Worm (Caenorhabditis elegans) whole organism, L3 larva: Measurements from ENCODE around the gene atf-8.
"Not testable (repeated sequence)": the region's sequence is repeated elsewhere in the genome, so short reads cannot be mapped to it uniquely, and the experiment has no call there.

Source experiments
- R02D3.7 ChIP-seq: fragments of 150-350 bp; optimal IDR thresholded peaks from 2 replicates; lab custom pipeline; 2014; ENCODE audit warnings: missing biosample characterization, missing genetic modification characterization
- ZK546.5 ChIP-seq: sonication (generic microtip); optimal IDR thresholded peaks from 2 replicates; lab custom pipeline; 2017; ENCODE audit warnings: missing biosample characterization, missing genetic modification characterization
- aly-2 ChIP-seq: fragments of 150-350 bp; optimal IDR thresholded peaks from 2 replicates; lab custom pipeline; 2014; ENCODE audit warnings: missing biosample characterization, missing genetic modification characterization
- ama-1 ChIP-seq: fragments of 150-350 bp; optimal IDR thresholded peaks from 2 replicates; lab custom pipeline; 2018
- ceh-16 ChIP-seq: sonication (generic microtip); optimal IDR thresholded peaks from 2 replicates; lab custom pipeline; 2017; ENCODE audit warnings: missing biosample characterization, missing genetic modification characterization
- ceh-82 ChIP-seq: fragments of 150-350 bp; optimal IDR thresholded peaks from 2 replicates; lab custom pipeline; 2014; ENCODE audit warnings: missing biosample characterization, missing genetic modification characterization
- ceh-9 ChIP-seq: sonication (generic microtip); optimal IDR thresholded peaks from 2 replicates; lab custom pipeline; 2018; ENCODE audit warnings: missing biosample characterization, missing genetic modification characterization
- daf-12 ChIP-seq: fragments of 150-350 bp; optimal IDR thresholded peaks from 2 replicates; lab custom pipeline; 2014; ENCODE audit warnings: missing biosample characterization, missing genetic modification reagents, missing genetic modification characterization
- egl-27 ChIP-seq: sonication (generic microtip); optimal IDR thresholded peaks from 4 replicates; lab custom pipeline; 2017; ENCODE audit warnings: missing biosample characterization, missing genetic modification reagents, missing genetic modification characterization
- egl-5 ChIP-seq: fragments of 150-350 bp; optimal IDR thresholded peaks from 2 replicates; lab custom pipeline; 2017; ENCODE audit warnings: missing biosample characterization, missing genetic modification reagents, missing genetic modification characterization, inconsistent platforms
- elt-1 ChIP-seq: fragments of 150-350 bp; optimal IDR thresholded peaks from 2 replicates; lab custom pipeline; 2014; ENCODE audit warnings: missing biosample characterization, missing genetic modification characterization
- elt-2 ChIP-seq: sonication (generic microtip); optimal IDR thresholded peaks from 2 replicates; lab custom pipeline; 2016; ENCODE audit warnings: missing genetic modification reagents, mild to moderate bottlenecking, missing genetic modification characterization, missing compliant biosample characterization
- elt-3 ChIP-seq, 3 experiments: fragments of 150-350 bp in 1 of 3; sonication (generic microtip) in 2 of 3; optimal IDR thresholded peaks; 2 replicates in 2 of 3; 4 replicates in 1 of 3; lab custom pipeline; 2014 to 2017; ENCODE audit warnings: missing biosample characterization in 3 of 3, missing genetic modification characterization in 3 of 3
- eor-1 ChIP-seq, 2 experiments: fragments of 150-350 bp; optimal IDR thresholded peaks; 2 replicates each; lab custom pipeline; 2014 to 2018; ENCODE audit warnings: missing biosample characterization in 2 of 2, missing genetic modification characterization in 2 of 2
- fkh-10 ChIP-seq: sonication (generic microtip); optimal IDR thresholded peaks from 2 replicates; lab custom pipeline; 2017; ENCODE audit warnings: missing biosample characterization, missing genetic modification reagents, missing genetic modification characterization
- fkh-2 ChIP-seq: fragments of 150-350 bp; optimal IDR thresholded peaks from 2 replicates; lab custom pipeline; 2014; ENCODE audit warnings: missing biosample characterization, missing genetic modification reagents, missing genetic modification characterization
- hmg-11 ChIP-seq: sonication (generic microtip); optimal IDR thresholded peaks from 2 replicates; lab custom pipeline; 2016; ENCODE audit warnings: missing genetic modification characterization, missing compliant biosample characterization
- jun-1 ChIP-seq: fragments of 150-350 bp; optimal IDR thresholded peaks from 2 replicates; lab custom pipeline; 2014; ENCODE audit warnings: missing biosample characterization, missing genetic modification reagents, missing genetic modification characterization
- lin-15B ChIP-seq: fragments of 150-350 bp; optimal IDR thresholded peaks from 2 replicates; lab custom pipeline; 2014; ENCODE audit warnings: missing biosample characterization, missing genetic modification characterization
- lin-39 ChIP-seq: fragments of 150-350 bp; optimal IDR thresholded peaks from 2 replicates; lab custom pipeline; 2018; ENCODE audit warnings: missing biosample characterization, missing genetic modification reagents, missing genetic modification characterization
- lsy-12 ChIP-seq: sonication (generic microtip); optimal IDR thresholded peaks from 2 replicates; lab custom pipeline; 2016; ENCODE audit warnings: mild to moderate bottlenecking, missing genetic modification characterization, missing compliant biosample characterization
- mml-1 ChIP-seq: fragments of 150-350 bp; sonication (generic microtip); optimal IDR thresholded peaks from 3 replicates; lab custom pipeline; 2014; ENCODE audit warnings: missing biosample characterization, missing genetic modification characterization
- nfya-1 ChIP-seq: sonication (generic microtip); optimal IDR thresholded peaks from 2 replicates; lab custom pipeline; 2017; ENCODE audit warnings: missing genetic modification characterization, mild to moderate bottlenecking, missing compliant biosample characterization, antibody characterized with exemption, moderate library complexity; ENCODE audit not compliant: insufficient read depth
- nhr-11 ChIP-seq: fragments of 150-350 bp; optimal IDR thresholded peaks from 2 replicates; lab custom pipeline; 2014; ENCODE audit warnings: missing biosample characterization, missing genetic modification characterization
- nhr-23 ChIP-seq: fragments of 150-350 bp; optimal IDR thresholded peaks from 2 replicates; lab custom pipeline; 2014; ENCODE audit warnings: missing biosample characterization, missing genetic modification reagents, missing genetic modification characterization
- nhr-237 ChIP-seq: fragments of 150-350 bp; optimal IDR thresholded peaks from 2 replicates; lab custom pipeline; 2014; ENCODE audit warnings: missing biosample characterization, missing genetic modification characterization
- nhr-25 ChIP-seq: sonication (generic microtip); optimal IDR thresholded peaks from 2 replicates; lab custom pipeline; 2017; ENCODE audit warnings: missing biosample characterization, missing genetic modification characterization
- nhr-28 ChIP-seq: fragments of 150-350 bp; optimal IDR thresholded peaks from 2 replicates; lab custom pipeline; 2014; ENCODE audit warnings: missing biosample characterization, missing genetic modification characterization
- nhr-67 ChIP-seq: fragments of 150-350 bp; optimal IDR thresholded peaks from 2 replicates; lab custom pipeline; 2014; ENCODE audit warnings: missing biosample characterization, missing genetic modification characterization
- nhr-76 ChIP-seq: fragments of 150-350 bp; sonication (generic microtip); optimal IDR thresholded peaks from 5 replicates; lab custom pipeline; 2014; ENCODE audit warnings: missing biosample characterization, missing genetic modification characterization
- nhr-77 ChIP-seq: fragments of 150-350 bp; optimal IDR thresholded peaks from 2 replicates; lab custom pipeline; 2014; ENCODE audit warnings: missing biosample characterization, missing genetic modification characterization
- pha-4 ChIP-seq: fragments of 150-350 bp; optimal IDR thresholded peaks from 2 replicates; lab custom pipeline; 2014; ENCODE audit warnings: missing biosample characterization, missing genetic modification reagents, missing genetic modification characterization
- sea-2 ChIP-seq: fragments of 150-350 bp; sonication (generic microtip); optimal IDR thresholded peaks from 4 replicates; lab custom pipeline; 2014; ENCODE audit warnings: missing biosample characterization, missing genetic modification reagents, missing genetic modification characterization
- skn-1 ChIP-seq: fragments of 150-350 bp; optimal IDR thresholded peaks from 2 replicates; lab custom pipeline; 2014; ENCODE audit warnings: missing biosample characterization, missing genetic modification characterization
- snpc-4 ChIP-seq: fragments of 150-350 bp; optimal IDR thresholded peaks from 2 replicates; lab custom pipeline; 2014; ENCODE audit warnings: missing biosample characterization, missing genetic modification characterization
- tbx-2 ChIP-seq: sonication (generic microtip); optimal IDR thresholded peaks from 2 replicates; lab custom pipeline; 2016; ENCODE audit warnings: mild to moderate bottlenecking, missing genetic modification characterization, missing compliant biosample characterization
- unc-39 ChIP-seq: sonication (generic microtip); optimal IDR thresholded peaks from 4 replicates; lab custom pipeline; 2017; ENCODE audit warnings: missing biosample characterization, missing genetic modification characterization
- unc-62 ChIP-seq: fragments of 150-350 bp; sonication (generic microtip); optimal IDR thresholded peaks from 4 replicates; lab custom pipeline; 2014; ENCODE audit warnings: missing biosample characterization, missing genetic modification reagents, missing genetic modification characterization
- zag-1 ChIP-seq: fragments of 150-350 bp; optimal IDR thresholded peaks from 2 replicates; lab custom pipeline; 2014; ENCODE audit warnings: missing biosample characterization, missing genetic modification characterization
- ztf-11 ChIP-seq: fragments of 150-350 bp; optimal IDR thresholded peaks from 2 replicates; lab custom pipeline; 2014; ENCODE audit warnings: missing biosample characterization, missing genetic modification characterization
- ztf-4 ChIP-seq: fragments of 150-350 bp; optimal IDR thresholded peaks from 2 replicates; lab custom pipeline; 2014; ENCODE audit warnings: missing biosample characterization, missing genetic modification characterization

atf-8 gene

ce11 chrV:6105374-6105773, at the start of gene atf-8:
atf-8 (plus strand) TSS chrV:6105607.
- no peak for TF ChIP-seq ceh-9
- TF ChIP-seq fkh-2 = no peak
- no peak for TF ChIP-seq elt-3 (tag; optimal IDR thresholded peaks at IDR 0.05; lab: Kevin White, UChicago)
- no peak for TF ChIP-seq elt-1 (tag; lab: Kevin White, UChicago)
- TF ChIP-seq ztf-4 (tag; lab: Kevin White, UChicago) = no peak
- TF ChIP-seq unc-39 (tag; lab: Kevin White, UChicago) = no peak
- no peak for TF ChIP-seq elt-2 (tag; lab: Kevin White, UChicago)
- no peak for TF ChIP-seq ceh-82
- no peak for TF ChIP-seq ceh-16 (tag; lab: Kevin White, UChicago)
- TF ChIP-seq nhr-23 = peak; percentile 74
- no peak for TF ChIP-seq zag-1 (tag; lab: Kevin White, UChicago)
- no peak for TF ChIP-seq ztf-11 (tag; lab: Kevin White, UChicago)
- TF ChIP-seq sea-2 (GFP tag; lab: Kevin White, UChicago) = no peak
- no peak for TF ChIP-seq eor-1 (tag; optimal IDR thresholded peaks at IDR 0.05; lab: Kevin White, UChicago)
- TF ChIP-seq nhr-25 = peak; percentile 10
- no peak for TF ChIP-seq lsy-12 (tag; lab: Kevin White, UChicago)

- no peak for TF ChIP-seq nhr-77 (tag; lab: Kevin White, UChicago)
- no peak for TF ChIP-seq nhr-76 (tag; lab: Kevin White, UChicago)
- TF ChIP-seq nhr-25 = no peak
- no peak for TF ChIP-seq R02D3.7 (tag; lab: Kevin White, UChicago)
- TF ChIP-seq mml-1 (tag; lab: Kevin White, UChicago) = no peak
- TF ChIP-seq lin-39 (tag; lab: Kevin White, UChicago) = no peak
- TF ChIP-seq lin-15B (tag; lab: Kevin White, UChicago) = no peak
- no peak for TF ChIP-seq egl-5
- TF ChIP-seq ztf-11 (tag; lab: Kevin White, UChicago) = no peak
- TF ChIP-seq ama-1 (lab: Kevin White, UChicago) = no peak
- TF ChIP-seq skn-1 (tag; lab: Kevin White, UChicago) = no peak
- TF ChIP-seq ceh-9 = no peak
- no peak for TF ChIP-seq nhr-11 (tag; lab: Kevin White, UChicago)
- no peak for TF ChIP-seq zag-1 (tag; lab: Kevin White, UChicago)
- TF ChIP-seq ceh-82 = no peak
- no peak for TF ChIP-seq nhr-237
Observed at ce11 chrV:6063330-6063729, 42.1 kb upstream of the atf-8 start, which contains the start of gene Y38A10A.2. Y38A10A.2 (minus strand) TSS chrV:6063430.

DNA sequence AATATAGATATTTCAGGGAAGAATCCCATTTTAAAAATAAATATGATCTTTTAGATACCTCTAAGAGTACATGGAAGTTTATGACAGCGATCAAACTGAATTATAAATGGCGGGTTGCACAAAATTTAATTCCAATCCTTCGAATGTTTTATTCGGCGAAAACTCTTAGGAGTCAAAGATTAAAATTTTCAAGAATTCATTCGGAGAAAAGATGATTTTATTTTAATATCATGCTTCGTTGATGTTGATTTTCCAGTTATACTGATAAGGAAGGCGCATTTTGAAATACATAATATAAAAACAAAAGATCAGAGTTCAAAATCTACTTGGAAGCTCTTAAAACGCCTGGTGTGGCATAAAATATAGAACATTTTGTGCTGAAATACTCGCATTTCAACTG, 38.3 kb upstream of the atf-8 start, which contains the start of gene srh-10:
Gene srh-10, minus strand, starts transcription at position 29 of the 400 bp plus-strand sequence.
- TF ChIP-seq lin-39 (tag; lab: Kevin White, UChicago) = no peak
- TF ChIP-seq daf-12 (tag; lab: Kevin White, UChicago) = no peak
- TF ChIP-seq, all 47 proteins: peak for 0

DNA sequence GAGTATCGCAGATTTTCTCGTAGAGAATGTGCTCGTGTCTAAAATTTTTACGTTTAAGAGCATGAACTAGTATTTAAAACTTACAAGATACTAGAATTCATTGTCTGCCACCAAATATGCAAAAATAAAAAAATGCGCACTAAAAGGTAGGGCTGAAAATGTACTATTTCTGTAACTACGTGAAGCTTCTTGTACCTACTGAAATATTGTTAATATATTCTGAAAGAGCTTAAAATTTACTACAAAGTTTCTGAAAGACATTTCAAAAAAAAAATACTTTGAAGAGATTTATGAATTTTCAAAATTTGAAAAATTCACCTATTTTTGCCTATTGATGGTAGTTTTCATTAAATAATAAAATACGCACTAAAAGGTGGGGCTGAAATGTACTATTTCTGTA, 35.4 kb upstream of the atf-8 start, which contains the start of gene fbxa-214:
Gene fbxa-214, minus strand, starts transcription at position 101 of the 400 bp plus-strand sequence.
- not testable (repeated sequence) for TF ChIP-seq lsy-12 (tag; lab: Kevin White, UChicago); ceh-9; fkh-10 (GFP tag; lab: Kevin White, UChicago)

DNA sequence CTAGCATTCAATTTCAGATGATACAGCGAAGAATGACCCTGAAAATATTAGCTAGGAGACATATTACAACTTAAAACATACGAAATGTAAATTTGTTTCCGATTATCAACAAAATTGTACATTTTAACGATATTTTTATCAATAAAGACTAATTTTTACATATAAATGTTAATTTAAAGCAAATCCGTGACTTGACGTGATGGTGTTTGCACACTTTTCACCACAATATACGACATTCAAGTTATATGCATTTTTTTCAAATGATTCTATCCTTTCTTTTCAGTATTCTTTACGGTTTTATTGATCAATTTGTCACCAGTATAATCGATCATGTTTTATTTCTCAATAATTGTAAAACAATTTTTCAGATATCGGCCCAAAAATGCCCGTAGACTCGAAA, 9.6 kb upstream of the atf-8 start, which contains the start of gene Y38A10A.7:
Gene Y38A10A.7, plus strand, starts transcription at position 369 of the 400 bp plus-strand sequence.
- TF ChIP-seq nhr-77 (tag; lab: Kevin White, UChicago) (no peak), fkh-2 (no peak), ceh-16 (tag; lab: Kevin White, UChicago) (no peak), unc-62 (GFP tag; lab: Kevin White, UChicago) (no peak), nhr-25 (no peak), ama-1 (lab: Kevin White, UChicago) (no peak), nhr-67 (tag; lab: Kevin White, UChicago) (no peak), egl-27 (tag; lab: Kevin White, UChicago) (no peak), ceh-9 (no peak), nhr-11 (tag; lab: Kevin White, UChicago) (no peak), snpc-4 (tag; lab: Kevin White, UChicago) (no peak), aly-2 (tag; lab: Kevin White, UChicago) (no peak), tbx-2 (tag; lab: Kevin White, UChicago) (no peak), ceh-82 (no peak), nfya-1 (tag; lab: Kevin White, UChicago) (peak; percentile 31), elt-1 (tag; lab: Kevin White, UChicago) (no peak), hmg-11 (peak; percentile 58), pha-4 (peak; percentile 46), elt-2 (tag; lab: Kevin White, UChicago) (peak; percentile 8), nhr-76 (tag; lab: Kevin White, UChicago) (no peak), elt-3 (tag; optimal IDR thresholded peaks at IDR 0.05; lab: Kevin White, UChicago) (no peak), ZK546.5 (tag; lab: Kevin White, UChicago) (no peak), nhr-28 (tag; lab: Kevin White, UChicago) (no peak), nhr-23 (peak; percentile 3), jun-1 (tag; lab: Kevin White, UChicago) (no peak)
